Worm (Caenorhabditis elegans) whole organism, L2 larva: ENCODE data around the gene duo-1.

ENCODE experiments used
- C34F6.9 ChIP-seq: fragments of 150-350 bp; optimal IDR thresholded peaks from 2 replicates; lab custom pipeline; 2014; ENCODE audit warnings: missing biosample characterization, missing genetic modification characterization
- F13H6.1 ChIP-seq: sonication (generic microtip); optimal IDR thresholded peaks from 2 replicates; lab custom pipeline; 2016; ENCODE audit warnings: missing genetic modification characterization, missing compliant biosample characterization
- R02D3.7 ChIP-seq: fragments of 150-350 bp; optimal IDR thresholded peaks from 2 replicates; lab custom pipeline; 2014; ENCODE audit warnings: missing biosample characterization, missing genetic modification characterization
- Y55F3AM.14 ChIP-seq: fragments of 200-800 bp; sonication (Bioruptor generic); optimal IDR thresholded peaks from 2 replicates; lab custom pipeline; 2018; ENCODE audit warnings: mild to moderate bottlenecking, missing genetic modification characterization, missing compliant biosample characterization
- ZK546.5 ChIP-seq: sonication (generic microtip); optimal IDR thresholded peaks from 2 replicates; lab custom pipeline; 2017; ENCODE audit warnings: missing biosample characterization, missing genetic modification characterization
- alr-1 ChIP-seq: fragments of 150-350 bp; optimal IDR thresholded peaks from 2 replicates; lab custom pipeline; 2014; ENCODE audit warnings: missing biosample characterization, missing genetic modification characterization
- aly-2 ChIP-seq: fragments of 150-350 bp; optimal IDR thresholded peaks from 2 replicates; lab custom pipeline; 2014; ENCODE audit warnings: missing biosample characterization, missing genetic modification characterization
- ama-1 ChIP-seq: fragments of 150-350 bp; optimal IDR thresholded peaks from 2 replicates; lab custom pipeline; 2018; ENCODE audit warnings: inconsistent platforms
- blmp-1 ChIP-seq: sonication (generic microtip); optimal IDR thresholded peaks from 2 replicates; lab custom pipeline; 2017; ENCODE audit warnings: missing genetic modification characterization, mild to moderate bottlenecking, missing compliant biosample characterization, antibody characterized with exemption, moderate library complexity; ENCODE audit not compliant: insufficient read depth
- ceh-16 ChIP-seq: fragments of 150-350 bp; optimal IDR thresholded peaks from 2 replicates; lab custom pipeline; 2014; ENCODE audit warnings: missing biosample characterization, missing genetic modification characterization
- ceh-82 ChIP-seq: fragments of 150-350 bp; optimal IDR thresholded peaks from 2 replicates; lab custom pipeline; 2014; ENCODE audit warnings: missing biosample characterization, missing genetic modification characterization
- crh-2 ChIP-seq: sonication (generic microtip); optimal IDR thresholded peaks from 2 replicates; lab custom pipeline; 2017; ENCODE audit warnings: missing biosample characterization, missing genetic modification characterization
- dmd-4 ChIP-seq: sonication (generic microtip); optimal IDR thresholded peaks from 2 replicates; lab custom pipeline; 2017; ENCODE audit warnings: missing biosample characterization, missing genetic modification characterization
- egl-27 ChIP-seq: sonication (generic microtip); optimal IDR thresholded peaks from 3 replicates; lab custom pipeline; 2017; ENCODE audit warnings: missing biosample characterization, missing genetic modification reagents, missing genetic modification characterization
- elt-1 ChIP-seq: fragments of 150-350 bp; optimal IDR thresholded peaks from 2 replicates; lab custom pipeline; 2014; ENCODE audit warnings: missing biosample characterization, missing genetic modification characterization
- elt-3 ChIP-seq: sonication (generic microtip); optimal IDR thresholded peaks from 2 replicates; lab custom pipeline; 2017; ENCODE audit warnings: missing biosample characterization, missing genetic modification characterization
- fos-1 ChIP-seq: fragments of 150-350 bp; optimal IDR thresholded peaks from 2 replicates; lab custom pipeline; 2014; ENCODE audit warnings: missing biosample characterization, missing genetic modification characterization
- gmeb-1 ChIP-seq: fragments of 150-350 bp; optimal IDR thresholded peaks from 2 replicates; lab custom pipeline; 2014; ENCODE audit warnings: missing biosample characterization, missing genetic modification characterization
- lin-11 ChIP-seq: fragments of 150-350 bp; sonication (generic microtip); optimal IDR thresholded peaks from 2 replicates; lab custom pipeline; 2014; ENCODE audit warnings: missing biosample characterization, missing genetic modification characterization, inconsistent platforms, mixed read lengths
- lin-13 ChIP-seq: fragments of 150-350 bp; optimal IDR thresholded peaks from 2 replicates; lab custom pipeline; 2014; ENCODE audit warnings: missing biosample characterization, missing genetic modification reagents, missing genetic modification characterization
- lin-39 ChIP-seq: fragments of 150-350 bp; optimal IDR thresholded peaks from 2 replicates; lab custom pipeline; 2014; ENCODE audit warnings: missing biosample characterization, missing genetic modification reagents, missing genetic modification characterization
- lsy-2 ChIP-seq, 2 experiments: fragments of 150-350 bp in 1 of 2; sonication (generic microtip) in 1 of 2; optimal IDR thresholded peaks; 2 replicates each; lab custom pipeline; 2014 to 2017; ENCODE audit warnings: missing biosample characterization in 2 of 2, missing genetic modification characterization in 2 of 2
- mab-5 ChIP-seq: fragments of 150-350 bp; optimal IDR thresholded peaks from 2 replicates; lab custom pipeline; 2014; ENCODE audit warnings: missing biosample characterization, missing genetic modification characterization
- mbf-1 ChIP-seq: sonication (generic microtip); optimal IDR thresholded peaks from 2 replicates; lab custom pipeline; 2017; ENCODE audit warnings: missing biosample characterization, missing genetic modification characterization
- mdl-1 ChIP-seq, 2 experiments: fragments of 150-350 bp in 1 of 2; sonication (generic microtip) in 1 of 2; optimal IDR thresholded peaks; 2 replicates each; lab custom pipeline; 2017; ENCODE audit warnings: missing biosample characterization in 2 of 2, missing genetic modification characterization in 2 of 2
- nhr-10 ChIP-seq: sonication (generic microtip); optimal IDR thresholded peaks from 2 replicates; lab custom pipeline; 2017; ENCODE audit warnings: missing biosample characterization, missing genetic modification characterization
- nhr-11 ChIP-seq: fragments of 150-350 bp; optimal IDR thresholded peaks from 2 replicates; lab custom pipeline; 2014; ENCODE audit warnings: missing biosample characterization, missing genetic modification characterization
- nhr-12 ChIP-seq: fragments of 150-350 bp; optimal IDR thresholded peaks from 2 replicates; lab custom pipeline; 2014; ENCODE audit warnings: missing biosample characterization, missing genetic modification characterization
- nhr-129 ChIP-seq: fragments of 150-350 bp; optimal IDR thresholded peaks from 2 replicates; lab custom pipeline; 2014; ENCODE audit warnings: missing biosample characterization, missing genetic modification characterization
- nhr-21 ChIP-seq: fragments of 150-350 bp; optimal IDR thresholded peaks from 2 replicates; lab custom pipeline; 2014; ENCODE audit warnings: missing biosample characterization, missing genetic modification characterization
- nhr-23 ChIP-seq: fragments of 150-350 bp; optimal IDR thresholded peaks from 2 replicates; lab custom pipeline; 2014; ENCODE audit warnings: missing biosample characterization, missing genetic modification reagents, missing genetic modification characterization
- nhr-237 ChIP-seq: fragments of 150-350 bp; optimal IDR thresholded peaks from 2 replicates; lab custom pipeline; 2014; ENCODE audit warnings: missing biosample characterization, missing genetic modification characterization
- nhr-25 ChIP-seq: fragments of 150-350 bp; sonication (generic microtip); optimal IDR thresholded peaks from 3 replicates; lab custom pipeline; 2014; ENCODE audit warnings: missing biosample characterization, missing genetic modification characterization
- nhr-6 ChIP-seq: fragments of 150-350 bp; optimal IDR thresholded peaks from 2 replicates; lab custom pipeline; 2014; ENCODE audit warnings: missing biosample characterization, missing genetic modification characterization
- nhr-77 ChIP-seq: fragments of 150-350 bp; optimal IDR thresholded peaks from 2 replicates; lab custom pipeline; 2014; ENCODE audit warnings: missing biosample characterization, missing genetic modification characterization
- peb-1 ChIP-seq: fragments of 150-350 bp; optimal IDR thresholded peaks from 2 replicates; lab custom pipeline; 2014; ENCODE audit warnings: missing biosample characterization, missing genetic modification characterization
- sem-4 ChIP-seq: fragments of 150-350 bp; optimal IDR thresholded peaks from 2 replicates; lab custom pipeline; 2014; ENCODE audit warnings: missing biosample characterization, missing genetic modification reagents, missing genetic modification characterization
- skn-1 ChIP-seq: sonication (generic microtip); optimal IDR thresholded peaks from 2 replicates; lab custom pipeline; 2017; ENCODE audit warnings: missing biosample characterization, missing genetic modification characterization
- sma-9 ChIP-seq, 2 experiments: fragments of 150-350 bp in 1 of 2; sonication (generic microtip) in 1 of 2; optimal IDR thresholded peaks; 2 replicates each; lab custom pipeline; 2014 to 2016; ENCODE audit warnings: missing genetic modification characterization in 2 of 2, mild to moderate bottlenecking in 1 of 2, missing biosample characterization in 1 of 2, missing compliant biosample characterization in 1 of 2, missing genetic modification reagents in 1 of 2, moderate library complexity in 1 of 2
- snpc-4 ChIP-seq: fragments of 150-350 bp; optimal IDR thresholded peaks from 2 replicates; lab custom pipeline; 2014; ENCODE audit warnings: missing biosample characterization, missing genetic modification characterization
- unc-39 ChIP-seq: fragments of 150-350 bp; optimal IDR thresholded peaks from 2 replicates; lab custom pipeline; 2014; ENCODE audit warnings: missing biosample characterization, missing genetic modification characterization
- unc-55 ChIP-seq: fragments of 150-350 bp; sonication (generic microtip); optimal IDR thresholded peaks from 3 replicates; lab custom pipeline; 2014; ENCODE audit warnings: missing biosample characterization, missing genetic modification reagents, missing genetic modification characterization
- unc-62 ChIP-seq: fragments of 150-350 bp; optimal IDR thresholded peaks from 2 replicates; lab custom pipeline; 2014; ENCODE audit warnings: missing biosample characterization, missing genetic modification reagents, missing genetic modification characterization
- zag-1 ChIP-seq: fragments of 150-350 bp; optimal IDR thresholded peaks from 2 replicates; lab custom pipeline; 2014; ENCODE audit warnings: missing biosample characterization, missing genetic modification characterization
- ztf-1 ChIP-seq: fragments of 200-800 bp; sonication (Bioruptor generic); conservative IDR thresholded peaks from 2 replicates; pipeline ENCODE4 v1.3.6; 2022; ENCODE audit warnings: missing genetic modification characterization, missing compliant biosample characterization
- ztf-11 ChIP-seq: sonication (generic microtip); optimal IDR thresholded peaks from 2 replicates; lab custom pipeline; 2017; ENCODE audit warnings: missing biosample characterization, missing genetic modification characterization
- ztf-4 ChIP-seq: fragments of 150-350 bp; optimal IDR thresholded peaks from 2 replicates; lab custom pipeline; 2014; ENCODE audit warnings: missing biosample characterization, missing genetic modification characterization

duo-1 gene

ce11 chrV:11546795-11547194, 7.6 kb upstream of the duo-1 start, which contains the start of gene F38B7.11:
F38B7.11 (plus strand) TSS chrV:11547095.
- TF ChIP-seq mdl-1 (tag; optimal IDR thresholded peaks at IDR 0.05; lab: Kevin White, UChicago) (no peak), R02D3.7 (tag; lab: Kevin White, UChicago) (no peak), alr-1 (tag; lab: Kevin White, UChicago) (no peak), unc-55 (GFP tag; lab: Kevin White, UChicago) (no peak), ztf-11 (no peak), peb-1 (tag; lab: Kevin White, UChicago) (no peak), nhr-12 (tag; lab: Kevin White, UChicago) (no peak), sem-4 (tag; lab: Kevin White, UChicago) (no peak), nhr-25 (tag; lab: Kevin White, UChicago) (no peak), nhr-21 (tag; lab: Kevin White, UChicago) (no peak), egl-27 (tag; lab: Kevin White, UChicago) (no peak), nhr-129 (tag; lab: Kevin White, UChicago) (no peak), Y55F3AM.14 (GFP tag; lab: Kevin White, UChicago) (no peak), zag-1 (tag; lab: Kevin White, UChicago) (no peak)

DNA sequence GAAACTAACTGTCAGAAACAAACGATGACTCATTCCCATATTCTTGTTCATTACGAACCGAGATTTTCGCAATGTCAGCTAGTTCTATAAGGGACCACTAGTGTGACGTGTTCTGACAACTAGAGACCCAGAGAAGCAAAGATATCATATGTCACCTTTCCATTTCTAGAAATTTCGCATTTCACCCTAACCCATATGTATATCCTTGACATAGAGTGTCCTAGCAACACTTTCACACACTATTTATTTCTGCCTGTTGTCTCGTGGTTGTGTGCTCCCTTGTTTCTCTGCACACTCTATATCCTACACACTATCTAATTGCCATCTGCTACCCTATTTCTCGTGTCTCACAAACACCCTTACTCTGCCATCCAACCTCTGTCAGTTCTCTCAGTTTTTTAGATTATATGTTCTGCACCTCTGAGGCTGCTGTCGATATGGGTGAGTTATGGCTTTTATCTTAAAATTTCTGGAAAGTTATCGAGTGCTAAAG, 5.5 kb upstream of the duo-1 start, which contains the start of the genes F38B7.17 and F38B7.3:
TSS of gene F38B7.17 (minus strand) at position 51 of the 493 bp plus-strand sequence.
TSS of gene F38B7.3 (plus strand) at position 194 of the 493 bp plus-strand sequence.
- TF ChIP-seq lin-39: no peak
- peak; percentile 56 for TF ChIP-seq fos-1 (tag; lab: Kevin White, UChicago)
- no peak for TF ChIP-seq nhr-12 (tag; lab: Kevin White, UChicago)
- no peak for TF ChIP-seq Y55F3AM.14 (GFP tag; lab: Kevin White, UChicago)
- peak; percentile 85 for TF ChIP-seq nhr-129 (tag; lab: Kevin White, UChicago)
- TF ChIP-seq sem-4 (tag; lab: Kevin White, UChicago): no peak
- no peak for TF ChIP-seq aly-2 (tag; lab: Kevin White, UChicago)
- peak; percentile 70 for TF ChIP-seq sma-9 (GFP tag; optimal IDR thresholded peaks at IDR 0.05; lab: Kevin White, UChicago)
- no peak for TF ChIP-seq sma-9 (tag; optimal IDR thresholded peaks at IDR 0.05; lab: Kevin White, UChicago)
- no peak for TF ChIP-seq nhr-237 (tag; lab: Kevin White, UChicago)
- TF ChIP-seq crh-2: peak; percentile 69
- TF ChIP-seq nhr-25 (tag; lab: Kevin White, UChicago): peak; percentile 78
- peak; percentile 64 for TF ChIP-seq nhr-21 (tag; lab: Kevin White, UChicago)
- peak; percentile 77 for TF ChIP-seq blmp-1 (tag; lab: Kevin White, UChicago)
- peak; percentile 50 for TF ChIP-seq nhr-6 (tag; lab: Kevin White, UChicago)
- no peak for TF ChIP-seq unc-39 (tag; lab: Kevin White, UChicago)
- TF ChIP-seq nhr-77: no peak
- no peak for TF ChIP-seq nhr-10
- no peak for TF ChIP-seq unc-62 (GFP tag; lab: Kevin White, UChicago)
- TF ChIP-seq skn-1 (tag; lab: Kevin White, UChicago): no peak
- no peak for TF ChIP-seq ztf-1 (GFP tag; lab: Robert Waterston, UW)
- no peak for TF ChIP-seq ztf-11
- peak; percentile 37 for TF ChIP-seq ztf-4 (tag; lab: Kevin White, UChicago)
- no peak for TF ChIP-seq mab-5
- TF ChIP-seq mbf-1 (tag; lab: Kevin White, UChicago): no peak
- no peak for TF ChIP-seq alr-1 (tag; lab: Kevin White, UChicago)
- TF ChIP-seq zag-1 (tag; lab: Kevin White, UChicago): no peak
- TF ChIP-seq ceh-82 (tag; lab: Kevin White, UChicago): no peak
- TF ChIP-seq ceh-16 (tag; lab: Kevin White, UChicago): no peak
- TF ChIP-seq mdl-1 (tag; optimal IDR thresholded peaks at IDR 0.05; lab: Kevin White, UChicago): peak; percentile 69 to 81
- no peak for TF ChIP-seq ZK546.5 (tag; lab: Kevin White, UChicago)
- no peak for TF ChIP-seq elt-3 (tag; lab: Kevin White, UChicago)
- TF ChIP-seq elt-1: no peak
- peak in 1 of 2 experiments; percentile 70 for TF ChIP-seq lsy-2 (tag; optimal IDR thresholded peaks at IDR 0.05; lab: Kevin White, UChicago)
- TF ChIP-seq egl-27 (tag; lab: Kevin White, UChicago): no peak
- peak; percentile 38 for TF ChIP-seq lin-13
- TF ChIP-seq nhr-23: no peak
- TF ChIP-seq dmd-4 (tag; lab: Kevin White, UChicago): no peak
- no peak for TF ChIP-seq snpc-4
- TF ChIP-seq lin-11: no peak
- peak; percentile 79 for TF ChIP-seq ama-1 (lab: Kevin White, UChicago)
- no peak for TF ChIP-seq peb-1 (tag; lab: Kevin White, UChicago)
- TF ChIP-seq unc-55 (GFP tag; lab: Kevin White, UChicago): peak; percentile 44
- TF ChIP-seq gmeb-1 (tag; lab: Kevin White, UChicago): no peak
- no peak for TF ChIP-seq R02D3.7 (tag; lab: Kevin White, UChicago)
- no peak for TF ChIP-seq nhr-11 (tag; lab: Kevin White, UChicago)
- peak; percentile 89 for TF ChIP-seq C34F6.9 (tag; lab: Kevin White, UChicago)
- TF ChIP-seq F13H6.1 (tag; lab: Kevin White, UChicago): peak; percentile 64
- TF ChIP-seq, all 48 proteins: peak for 16
